Fruit fly (Drosophila melanogaster) Kc167 (cell line): ENCODE data around the gene tipE.

Experiments used
- Myc ChIP-seq: fragments of >200 bp; optimal IDR thresholded peaks from 2 replicates; lab custom pipeline; 2017; ENCODE audit warnings: missing external identifiers
- Sin3A ChIP-seq: fragments of >200 bp; optimal IDR thresholded peaks from 2 replicates; lab custom pipeline; 2018; ENCODE audit warnings: missing external identifiers
- h ChIP-seq: fragments of >200 bp; optimal IDR thresholded peaks from 3 replicates; lab custom pipeline; 2018; ENCODE audit warnings: missing external identifiers
- insv ChIP-seq: fragments of >200 bp; optimal IDR thresholded peaks from 3 replicates; lab custom pipeline; 2018; ENCODE audit warnings: missing external identifiers
- psq ChIP-seq: fragments of >200 bp; optimal IDR thresholded peaks from 2 replicates; lab custom pipeline; 2017; ENCODE audit warnings: missing external identifiers
- ttk ChIP-seq: sonication (Bioruptor generic); optimal IDR thresholded peaks from 2 replicates; lab custom pipeline; 2017; ENCODE audit warnings: missing external identifiers

Gene tipE

DNA sequence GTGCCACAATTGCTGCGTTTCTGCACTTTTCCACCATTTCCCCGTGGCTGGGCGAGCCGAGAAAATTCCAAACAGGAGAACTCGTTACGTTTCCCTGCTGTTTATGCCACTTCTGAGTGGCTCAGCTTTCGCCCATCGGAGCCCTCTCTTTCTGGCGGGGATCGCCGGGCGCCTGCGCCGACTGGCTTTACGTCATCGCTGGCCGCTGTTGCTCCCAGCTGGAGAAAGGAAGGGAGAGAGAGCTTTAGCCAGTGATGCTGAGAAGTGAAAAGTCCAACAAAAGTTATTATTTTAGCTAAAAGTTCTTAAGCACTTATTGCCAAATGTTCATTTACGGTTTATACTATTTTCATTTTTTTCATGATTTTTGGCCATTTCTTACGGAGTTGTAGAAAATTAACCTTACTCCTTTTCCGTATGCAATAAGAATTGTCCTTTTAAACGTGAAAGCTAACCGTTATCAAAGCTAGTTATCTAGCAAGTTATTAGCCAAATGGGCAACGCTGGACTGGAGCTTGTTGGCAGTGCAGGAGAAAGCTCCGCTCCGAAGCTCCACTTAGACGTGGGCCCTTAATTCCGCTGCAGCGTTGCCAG lies at the start of gene tipE, which contains the start of gene Teh2:
Gene tipE, plus strand, starts transcription at position 570 of the 594 bp plus-strand sequence.
Gene Teh2, minus strand, starts transcription at position 94 of the 594 bp plus-strand sequence.
- no peak for TF ChIP-seq Myc (lab: Kevin White, UChicago)
- no peak for TF ChIP-seq Sin3A (lab: Kevin White, UChicago)
- TF ChIP-seq psq: no peak
- TF ChIP-seq ttk: no peak
- no peak for TF ChIP-seq h (lab: Kevin White, UChicago)
- TF ChIP-seq insv (lab: Kevin White, UChicago): no peak

DNA sequence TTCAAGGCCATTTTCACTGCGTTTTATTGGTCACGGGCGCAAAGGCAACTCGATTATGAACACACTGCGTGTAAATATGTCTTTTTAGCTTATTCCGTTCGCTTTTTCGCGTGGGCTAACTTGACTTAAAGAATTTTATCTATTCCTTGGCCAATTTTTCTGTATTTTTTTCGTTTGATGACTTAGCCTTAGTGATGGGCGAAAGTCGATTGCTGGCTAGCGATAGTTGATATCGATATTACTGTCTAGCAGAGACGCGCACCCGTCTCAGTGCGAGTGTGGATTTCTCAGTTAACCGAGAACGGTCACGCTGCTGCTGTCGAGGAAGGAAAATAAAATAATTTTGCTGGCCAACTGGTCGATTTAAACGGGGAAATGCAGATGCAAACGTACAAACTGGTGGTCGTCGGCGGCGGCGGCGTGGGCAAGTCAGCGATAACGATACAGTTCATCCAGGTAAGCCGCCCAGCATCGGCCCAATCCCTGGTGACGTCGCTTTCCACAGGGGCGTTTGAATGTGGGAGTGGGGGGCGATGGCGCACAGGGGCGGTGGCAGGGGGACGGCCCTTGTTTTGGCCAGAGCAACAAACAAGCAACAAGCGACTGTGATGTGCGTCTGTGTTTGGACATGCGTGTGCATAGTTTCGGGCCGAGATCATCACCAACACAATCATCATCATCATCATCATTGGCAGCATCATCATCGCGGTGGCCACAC lies 49.3 kb upstream of the tipE start, which contains the start of the genes Rop and Ras64B:
Gene Rop, minus strand, starts transcription at position 193 of the 718 bp plus-strand sequence.
Gene Ras64B, plus strand, starts transcription at position 273 of the 718 bp plus-strand sequence.
- TF ChIP-seq h (lab: Kevin White, UChicago) (no peak), Myc (lab: Kevin White, UChicago) (no peak), insv (lab: Kevin White, UChicago) (no peak)

DNA sequence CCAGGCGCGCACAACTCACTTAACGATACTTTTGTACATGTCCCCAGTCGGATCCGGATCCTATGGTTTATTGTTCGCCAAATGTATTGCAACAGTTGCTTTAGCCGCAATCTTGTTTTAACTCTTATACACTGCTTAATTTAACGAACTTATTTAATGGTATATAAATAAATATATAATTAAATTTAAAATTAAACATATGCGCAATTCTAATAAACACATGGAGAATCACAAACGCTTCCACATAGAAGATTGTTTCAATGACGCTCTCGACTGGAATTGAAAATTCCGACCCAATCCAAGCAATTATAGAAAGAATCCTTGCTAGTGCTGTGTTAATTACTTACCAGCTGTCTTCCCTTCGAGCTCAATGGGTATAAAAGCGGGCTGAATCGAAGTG lies 47.1 kb upstream of the tipE start, which contains the start of gene Akh:
Gene Akh, plus strand, starts transcription at position 301 of the 400 bp plus-strand sequence.
- no peak for TF ChIP-seq ttk
- TF ChIP-seq h (lab: Kevin White, UChicago): no peak
- no peak for TF ChIP-seq Sin3A (lab: Kevin White, UChicago)
- no peak for TF ChIP-seq Myc (lab: Kevin White, UChicago)
- TF ChIP-seq insv (lab: Kevin White, UChicago): no peak
- TF ChIP-seq psq: no peak

DNA sequence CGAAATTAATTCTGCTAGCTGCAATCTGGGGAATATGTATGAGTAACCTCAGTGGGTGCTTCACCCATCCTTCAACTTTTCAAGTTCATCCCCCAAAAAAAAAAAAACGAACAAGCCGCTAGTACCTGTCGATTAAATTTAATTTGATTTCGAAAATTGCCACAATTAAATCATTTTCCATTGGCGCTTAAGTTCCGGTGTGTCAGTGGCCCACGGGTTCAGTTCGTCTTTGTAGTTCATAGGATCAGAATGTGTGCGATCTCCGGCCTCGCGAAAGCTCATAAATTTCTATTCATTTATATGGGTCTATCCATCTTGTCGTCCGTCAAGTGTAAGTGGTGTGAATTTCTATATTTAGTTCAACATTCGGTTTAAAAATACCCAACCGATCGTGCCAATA lies 46.2 kb upstream of the tipE start, which contains the start of gene CG32260:
Gene CG32260, plus strand, starts transcription at position 301 of the 400 bp plus-strand sequence.
- no peak for TF ChIP-seq ttk
- TF ChIP-seq Myc (lab: Kevin White, UChicago): no peak
- no peak for TF ChIP-seq insv (lab: Kevin White, UChicago)
- TF ChIP-seq Sin3A (lab: Kevin White, UChicago): no peak
- TF ChIP-seq h (lab: Kevin White, UChicago): no peak
- no peak for TF ChIP-seq psq

DNA sequence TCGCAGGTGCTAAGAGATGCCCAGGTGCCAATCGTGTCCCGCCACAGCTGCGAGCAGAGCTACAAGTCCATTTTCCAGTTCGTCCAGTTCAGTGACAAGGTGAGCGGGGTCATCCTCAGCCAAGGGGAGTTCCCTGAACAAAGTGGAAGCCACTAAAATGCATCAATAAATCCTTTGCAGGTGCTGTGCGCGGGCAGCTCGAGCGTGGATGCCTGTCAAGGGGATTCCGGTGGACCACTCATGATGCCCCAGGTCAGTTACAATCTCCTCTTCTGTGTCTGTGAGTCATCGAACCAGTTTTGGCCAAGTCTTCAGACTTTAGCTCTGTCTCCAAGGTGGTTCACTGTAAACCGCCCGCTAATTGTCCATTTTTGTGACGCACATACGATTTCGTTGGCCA lies 43.1 kb upstream of the tipE start:
- no peak for TF ChIP-seq ttk

DNA sequence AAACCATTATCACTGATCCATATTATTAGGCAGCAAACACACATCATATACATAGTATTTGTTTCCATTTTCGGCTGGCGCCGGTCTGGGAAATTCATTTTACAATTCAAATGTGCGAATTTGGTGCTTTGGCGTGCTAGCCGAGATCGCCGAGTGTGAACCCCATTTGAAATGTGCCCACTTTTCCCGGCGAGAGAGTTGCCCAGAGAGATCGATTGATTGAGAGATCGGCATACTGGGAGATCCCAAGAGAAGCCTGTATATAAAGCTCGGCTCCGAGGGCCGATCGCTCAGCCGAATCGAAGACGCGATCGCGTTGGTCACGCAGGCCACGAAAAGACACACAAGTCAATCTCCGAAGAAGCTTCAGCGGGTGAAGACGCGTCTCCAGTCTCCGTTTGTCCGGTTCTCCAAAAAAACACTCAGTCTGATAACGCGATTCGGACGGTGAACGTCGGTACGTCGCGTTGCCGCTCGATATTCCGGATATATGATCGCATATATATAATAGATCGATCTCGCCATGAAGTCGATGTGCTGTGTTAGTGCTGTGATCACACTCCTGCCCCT lies 39.8 kb upstream of the tipE start, which contains the start of gene CG1299:
Gene CG1299, plus strand, starts transcription at position 291 of the 570 bp plus-strand sequence.
- TF ChIP-seq psq (no peak), Myc (lab: Kevin White, UChicago) (no peak), h (lab: Kevin White, UChicago) (no peak), insv (lab: Kevin White, UChicago) (no peak), ttk (no peak), Sin3A (lab: Kevin White, UChicago) (no peak)

DNA sequence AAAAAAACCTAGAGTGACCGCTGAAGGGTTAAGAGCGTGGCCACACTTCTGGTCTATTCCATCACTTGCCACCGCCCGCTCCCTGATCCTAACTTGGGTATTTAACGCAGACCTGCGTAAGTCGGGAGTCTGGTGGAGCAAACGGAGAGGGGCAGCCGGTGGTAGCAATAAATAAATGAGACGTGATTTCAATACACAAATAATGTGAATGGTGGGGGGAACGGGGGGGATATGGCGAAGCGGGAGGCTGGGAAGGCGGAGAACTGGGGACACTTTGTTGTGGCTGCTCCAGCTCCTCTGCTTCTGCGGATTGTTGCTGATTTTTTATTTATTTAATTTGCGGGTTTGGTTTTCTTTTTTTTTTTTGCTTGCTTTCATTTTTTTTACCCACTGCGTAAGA lies 30.4 kb upstream of the tipE start:
- TF ChIP-seq psq (no peak), h (lab: Kevin White, UChicago) (no peak), Myc (lab: Kevin White, UChicago) (no peak)

DNA sequence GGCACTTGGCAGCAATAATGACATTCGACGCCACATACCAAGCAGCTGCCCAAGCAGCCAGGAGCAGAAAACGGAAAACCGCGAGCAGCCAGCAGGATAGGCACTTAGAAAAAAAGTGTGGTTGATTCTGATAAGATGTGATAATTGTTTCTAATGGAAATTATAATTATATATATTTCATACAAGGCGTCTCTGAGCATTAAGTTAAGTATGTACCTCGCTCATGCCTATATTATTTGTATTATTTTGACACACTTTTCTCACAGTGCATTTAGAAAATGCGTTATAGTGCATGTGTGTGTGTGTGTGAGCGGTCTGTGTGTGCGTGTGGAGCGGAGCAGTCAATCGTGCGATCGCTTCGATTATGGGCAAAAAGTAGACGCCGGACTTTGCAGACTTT lies 29.9 kb upstream of the tipE start:
- TF ChIP-seq h (lab: Kevin White, UChicago) (no peak), Myc (lab: Kevin White, UChicago) (no peak), Sin3A (lab: Kevin White, UChicago) (no peak), insv (lab: Kevin White, UChicago) (no peak), psq (no peak), ttk (no peak)

DNA sequence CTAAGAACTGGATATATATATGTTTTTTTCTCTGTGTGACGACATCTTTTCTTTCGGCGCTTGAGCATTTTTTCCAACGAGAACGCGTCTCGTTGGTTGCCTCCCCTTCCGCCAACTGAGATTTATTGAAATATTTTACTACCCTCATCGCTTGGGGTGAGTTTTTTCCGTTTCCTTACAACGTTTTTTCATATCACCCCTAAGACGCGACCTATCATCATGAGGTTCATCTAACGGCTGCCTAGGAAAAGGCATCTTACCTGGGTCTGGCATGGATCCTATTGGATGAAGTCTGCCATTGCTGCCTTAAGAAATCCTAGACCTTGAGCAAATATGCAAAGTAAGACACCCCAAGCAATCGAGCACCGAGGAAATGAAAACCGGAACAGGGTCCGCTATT lies 29.0 kb upstream of the tipE start:
- no peak for TF ChIP-seq psq

DNA sequence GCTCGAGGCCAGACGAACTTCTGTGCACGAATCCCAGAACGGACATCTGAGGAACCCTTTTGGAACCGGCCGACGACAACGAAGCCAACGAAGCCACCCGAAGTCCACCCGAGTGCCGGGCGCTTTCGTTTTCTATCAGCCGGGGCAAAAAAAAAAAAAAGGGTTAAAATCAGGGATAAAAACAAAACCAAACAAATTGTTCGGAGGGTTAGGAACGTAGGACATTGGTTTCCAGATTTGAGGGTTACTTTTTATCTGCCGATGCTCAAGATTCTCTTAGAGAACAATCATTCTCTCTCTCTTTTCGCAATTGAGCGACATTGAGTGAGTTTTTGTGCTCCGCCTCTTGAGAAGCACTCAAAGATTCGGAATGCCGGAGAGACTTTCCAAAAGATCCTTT lies 27.4 kb upstream of the tipE start, which contains the start of gene nab:
Gene nab, minus strand, starts transcription at position 7 of the 400 bp plus-strand sequence.
- TF ChIP-seq Myc (lab: Kevin White, UChicago) (no peak), insv (lab: Kevin White, UChicago) (no peak), h (lab: Kevin White, UChicago) (no peak), Sin3A (lab: Kevin White, UChicago) (no peak), psq (no peak), ttk (no peak)

DNA sequence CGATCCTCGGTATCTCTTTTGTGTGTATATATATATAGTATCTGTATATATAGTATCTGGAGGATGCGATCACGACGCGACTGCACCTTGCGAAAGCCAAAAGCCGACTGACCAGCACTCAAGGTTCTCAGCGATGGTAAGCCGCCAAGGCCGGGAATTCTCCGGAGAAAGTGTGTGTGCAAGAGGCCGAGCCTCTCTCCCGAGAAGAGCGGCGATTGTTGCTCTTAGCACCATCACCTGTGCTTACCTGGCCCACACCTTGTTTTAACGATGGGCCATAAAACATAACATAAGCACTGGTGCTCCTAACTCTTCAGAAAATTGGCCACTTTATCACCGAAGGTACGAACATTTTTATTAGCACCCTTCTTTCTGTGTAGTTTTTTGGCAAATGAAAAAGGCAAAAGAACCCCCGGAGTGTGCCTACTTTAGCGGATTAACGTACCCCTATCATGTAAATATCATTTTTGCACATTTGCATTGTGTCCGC lies 20.9 kb upstream of the tipE start, which contains the start of gene mas:
Gene mas, minus strand, starts transcription at position 112 of the 490 bp plus-strand sequence.
- TF ChIP-seq h (lab: Kevin White, UChicago) (no peak), Myc (lab: Kevin White, UChicago) (no peak), ttk (no peak), insv (lab: Kevin White, UChicago) (no peak), psq (no peak), Sin3A (lab: Kevin White, UChicago) (no peak)

DNA sequence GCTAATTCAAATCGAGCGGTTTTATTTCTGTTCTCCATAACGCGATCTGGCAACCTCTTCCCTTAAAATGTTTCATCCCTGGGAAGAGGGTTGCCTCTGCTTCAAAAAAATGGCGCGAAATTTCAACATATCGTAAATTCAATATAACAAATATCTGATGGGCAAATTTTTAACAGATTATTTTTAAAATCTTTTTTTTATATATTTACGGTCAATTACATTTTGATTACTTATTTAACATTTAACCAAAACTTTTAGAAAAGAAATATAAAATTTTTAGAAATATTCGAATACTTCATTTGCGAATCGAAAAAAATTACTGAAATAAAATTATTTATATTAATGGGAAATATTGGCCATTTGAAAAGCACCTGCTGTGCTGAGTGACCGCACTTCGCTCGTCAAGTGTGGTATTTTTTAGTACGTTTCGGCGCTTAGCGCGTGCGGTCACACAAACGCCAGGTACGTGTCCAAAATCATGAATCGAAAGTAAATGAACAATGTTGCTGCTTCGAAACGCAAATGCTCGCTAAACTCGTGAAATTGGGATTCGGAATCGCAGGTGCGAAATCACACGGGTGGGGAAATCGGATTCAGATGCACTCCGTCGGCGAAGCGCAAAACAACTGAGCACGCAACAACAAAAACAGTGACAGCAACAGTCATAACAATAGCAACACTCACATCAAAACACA lies 18.2 kb upstream of the tipE start, which contains the start of gene Ero1L:
Gene Ero1L, plus strand, starts transcription at position 448 of the 695 bp plus-strand sequence.
- TF ChIP-seq ttk (no peak), Sin3A (lab: Kevin White, UChicago) (no peak), psq (no peak), h (lab: Kevin White, UChicago) (no peak), insv (lab: Kevin White, UChicago) (no peak), Myc (lab: Kevin White, UChicago) (no peak)
